Fruit fly (Drosophila melanogaster) whole organism, adult: Measurements from ENCODE around the gene CycY.

Experiments used
- Mnt ChIP-seq: fragments of 200-800 bp; sonication (Bioruptor generic); optimal IDR thresholded peaks from 2 replicates; lab custom pipeline; 2016; ENCODE audit warnings: missing biosample characterization, mild to moderate bottlenecking, missing genetic modification characterization
- cic ChIP-seq: fragments of 200-800 bp; sonication (Bioruptor generic); optimal IDR thresholded peaks from 2 replicates; lab custom pipeline; 2017; ENCODE audit warnings: missing biosample characterization, mild to moderate bottlenecking, missing genetic modification characterization, moderate library complexity

DNA sequence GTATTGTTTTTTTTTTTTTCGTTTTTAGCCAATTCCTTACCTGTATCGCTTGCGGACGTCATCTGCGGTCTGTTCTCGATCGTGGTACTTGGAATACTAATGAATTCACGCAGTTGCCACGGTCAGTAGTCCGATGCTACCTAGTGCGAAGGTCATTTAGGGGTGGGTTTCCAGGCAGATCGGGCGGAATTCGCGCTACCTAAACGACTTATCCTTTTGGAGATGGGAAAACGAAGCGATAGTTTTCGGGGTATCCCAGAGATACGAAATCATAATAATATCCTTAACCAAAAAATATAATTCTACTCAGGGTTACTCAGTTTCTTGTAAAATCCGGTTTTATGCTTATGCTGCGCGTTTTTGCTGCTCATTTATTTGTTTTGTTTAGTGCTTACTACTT is 19.6 kb downstream of the CycY start, which contains the start of gene CG14937:
- TF ChIP-seq Mnt (GFP tag; lab: Kevin White, UChicago) (no peak), cic (no peak)
